Fruit fly (Drosophila melanogaster) whole organism, embryonic: ENCODE results near the gene sals.

ENCODE experiments used
- Awh ChIP-seq: fragments of 200-800 bp; sonication (Bioruptor generic); IDR thresholded peaks from 2 replicates; pipeline ENCODE4, ENCODE4 v1.3.6; 2022; ENCODE audit warnings: missing biosample characterization, missing genetic modification characterization
- Bgb ChIP-seq: fragments of 200-800 bp; sonication (Bioruptor generic); IDR thresholded peaks from 2 replicates; pipeline ENCODE4 v1.3.6; 2022; ENCODE audit warnings: missing biosample characterization, missing genetic modification characterization; ENCODE audit not compliant: partially characterized antibody
- C15 ChIP-seq: fragments of 200-800 bp; sonication (Bioruptor generic); IDR thresholded peaks from 3 replicates; pipeline ENCODE4 v1.3.6; 2022; ENCODE audit warnings: missing biosample characterization, missing genetic modification characterization
- CG10565 ChIP-seq: fragments of 200-800 bp; sonication (Bioruptor generic); optimal IDR thresholded peaks from 3 replicates; lab custom pipeline; 2016; ENCODE audit warnings: missing biosample characterization, mild to moderate bottlenecking, missing genetic modification characterization
- CG11247 ChIP-seq: fragments of 200-800 bp; sonication (Bioruptor generic); IDR thresholded peaks from 2 replicates; pipeline ENCODE4 v1.3.6; 2022; ENCODE audit warnings: missing biosample characterization, missing genetic modification characterization
- CG11696 ChIP-seq: fragments of 200-800 bp; sonication (Bioruptor generic); IDR thresholded peaks from 2 replicates; pipeline ENCODE4 v1.3.6; 2022; ENCODE audit warnings: missing biosample characterization, missing genetic modification characterization
- CG12744 ChIP-seq: fragments of 200-800 bp; sonication (Bioruptor generic); optimal IDR thresholded peaks from 2 replicates; lab custom pipeline; 2016; ENCODE audit warnings: missing biosample characterization, missing genetic modification characterization
- CG12942 ChIP-seq: fragments of 200-800 bp; sonication (Bioruptor generic); optimal IDR thresholded peaks from 3 replicates; lab custom pipeline; 2016; ENCODE audit warnings: missing biosample characterization, missing genetic modification characterization
- CG14050 ChIP-seq: fragments of 200-800 bp; sonication (Bioruptor generic); IDR thresholded peaks from 3 replicates; pipeline ENCODE4 v1.3.6; 2022; ENCODE audit warnings: missing biosample characterization, missing genetic modification characterization
- CG15011 ChIP-seq: fragments of 200-800 bp; sonication (Bioruptor generic); optimal IDR thresholded peaks from 3 replicates; lab custom pipeline; 2018; ENCODE audit warnings: missing biosample characterization, mild to moderate bottlenecking, missing genetic modification characterization
- CG17186 ChIP-seq: fragments of 200-800 bp; sonication (Bioruptor generic); optimal IDR thresholded peaks from 3 replicates; lab custom pipeline; 2017; ENCODE audit warnings: missing biosample characterization, missing genetic modification reagents, missing genetic modification characterization
- CG18619 ChIP-seq: fragments of 200-800 bp; sonication (Bioruptor generic); optimal IDR thresholded peaks from 3 replicates; lab custom pipeline; 2017; ENCODE audit warnings: missing biosample characterization, mild to moderate bottlenecking, missing genetic modification characterization
- CG2712 ChIP-seq: fragments of 200-800 bp; optimal IDR thresholded peaks from 3 replicates; lab custom pipeline; 2019; ENCODE audit warnings: missing biosample characterization, mild to moderate bottlenecking, missing genetic modification characterization, moderate library complexity
- CG3838 ChIP-seq: fragments of 200-800 bp; sonication (Bioruptor generic); optimal IDR thresholded peaks from 3 replicates; lab custom pipeline; 2016; ENCODE audit warnings: missing biosample characterization, missing genetic modification characterization
- CG43689 ChIP-seq: fragments of 200-800 bp; sonication (Bioruptor generic); IDR thresholded peaks from 2 replicates; pipeline ENCODE4 v1.3.6; 2022; ENCODE audit warnings: missing biosample characterization, missing genetic modification characterization
- CG4854 ChIP-seq: fragments of 200-800 bp; sonication (Bioruptor generic); optimal IDR thresholded peaks from 2 replicates; lab custom pipeline; 2016; ENCODE audit warnings: missing biosample characterization, missing genetic modification characterization, inconsistent platforms
- CG6175 ChIP-seq: fragments of 200-800 bp; sonication (Bioruptor generic); IDR thresholded peaks from 3 replicates; pipeline ENCODE4 v1.3.6; 2022; ENCODE audit warnings: missing biosample characterization, missing genetic modification characterization
- CG7745 ChIP-seq: fragments of 200-800 bp; sonication (Bioruptor generic); optimal IDR thresholded peaks from 2 replicates; lab custom pipeline; 2018; ENCODE audit warnings: missing biosample characterization, mild to moderate bottlenecking, missing genetic modification characterization, moderate library complexity
- Camta ChIP-seq: fragments of 200-800 bp; sonication (Bioruptor generic); optimal IDR thresholded peaks from 2 replicates; lab custom pipeline; 2016; ENCODE audit warnings: missing biosample characterization, missing genetic modification characterization
- CrebB ChIP-seq: fragments of 200-800 bp; sonication (Bioruptor generic); optimal IDR thresholded peaks from 3 replicates; lab custom pipeline; 2018; ENCODE audit warnings: missing biosample characterization, mild to moderate bottlenecking, missing genetic modification characterization
- Dip2 ChIP-seq: fragments of 200-800 bp; sonication (Bioruptor generic); IDR thresholded peaks from 2 replicates; pipeline ENCODE4 v1.3.6; 2022; ENCODE audit warnings: missing biosample characterization, missing genetic modification characterization
- Fer2 ChIP-seq: fragments of 200-800 bp; sonication (Bioruptor generic); optimal IDR thresholded peaks from 2 replicates; lab custom pipeline; 2018; ENCODE audit warnings: missing biosample characterization, mild to moderate bottlenecking, missing genetic modification characterization, moderate library complexity
- Gsc ChIP-seq: fragments of 200-800 bp; sonication (Bioruptor generic); IDR thresholded peaks from 2 replicates; pipeline ENCODE4 v1.3.6; 2022; ENCODE audit warnings: missing biosample characterization, missing genetic modification characterization
- HLH4C ChIP-seq: fragments of 200-800 bp; sonication (Bioruptor generic); IDR thresholded peaks from 3 replicates; pipeline ENCODE4 v1.3.6; 2022; ENCODE audit warnings: missing biosample characterization, missing genetic modification characterization; ENCODE audit not compliant: partially characterized antibody
- HLHmδ ChIP-seq: fragments of 200-800 bp; sonication (Bioruptor generic); optimal IDR thresholded peaks from 2 replicates; lab custom pipeline; 2018; ENCODE audit warnings: missing biosample characterization, mild to moderate bottlenecking, missing genetic modification characterization, moderate library complexity
- Hmr ChIP-seq: fragments of 200-800 bp; sonication (Bioruptor generic); optimal IDR thresholded peaks from 3 replicates; lab custom pipeline; 2017; ENCODE audit warnings: mild to moderate bottlenecking, missing biosample characterization, missing genetic modification reagents, missing genetic modification characterization
- MBD-R2 ChIP-seq: fragments of 200-800 bp; sonication (Bioruptor generic); IDR thresholded peaks from 2 replicates; pipeline ENCODE4 v1.3.6; 2022; ENCODE audit warnings: missing biosample characterization, missing genetic modification characterization
- MESR4 ChIP-seq: fragments of 200-800 bp; sonication (Bioruptor generic); optimal IDR thresholded peaks from 2 replicates; lab custom pipeline; 2018; ENCODE audit warnings: missing biosample characterization, mild to moderate bottlenecking, missing genetic modification characterization, moderate library complexity
- Nf-YA ChIP-seq: fragments of 200-800 bp; sonication (Bioruptor generic); IDR thresholded peaks from 2 replicates; pipeline ENCODE4 v1.3.6; 2022; ENCODE audit warnings: missing biosample characterization, missing genetic modification characterization
- Trl ChIP-seq, 3 experiments: fragments of >200 bp in 2 of 3; fragments of 200-800 bp in 1 of 3; sonication (Bioruptor generic) in 1 of 3; optimal IDR thresholded peaks; 2 replicates in 1 of 3; 3 replicates in 2 of 3; lab custom pipeline; 2016 to 2017; ENCODE audit warnings: missing biosample characterization in 1 of 3, missing genetic modification characterization in 1 of 3
- amos ChIP-seq: fragments of 200-800 bp; sonication (Bioruptor generic); IDR thresholded peaks from 2 replicates; pipeline ENCODE4 v1.3.6; 2022; ENCODE audit warnings: missing biosample characterization, missing genetic modification characterization; ENCODE audit not compliant: partially characterized antibody
- cg ChIP-seq: fragments of 200-800 bp; sonication (Bioruptor generic); optimal IDR thresholded peaks from 3 replicates; lab custom pipeline; 2019; ENCODE audit warnings: missing biosample characterization, mild to moderate bottlenecking, missing genetic modification characterization, moderate library complexity
- croc ChIP-seq: fragments of 200-800 bp; sonication (Bioruptor generic); conservative IDR thresholded peaks from 3 replicates; pipeline ENCODE4 v1.3.6; 2022; ENCODE audit warnings: missing biosample characterization, missing genetic modification characterization
- esg ChIP-seq: fragments of 200-800 bp; sonication (Bioruptor generic); conservative IDR thresholded peaks from 2 replicates; pipeline ENCODE4 v1.3.6; 2022; ENCODE audit warnings: missing biosample characterization, missing genetic modification characterization
- gfzf ChIP-seq: fragments of 200-800 bp; sonication (Bioruptor generic); optimal IDR thresholded peaks from 2 replicates; lab custom pipeline; 2016; ENCODE audit warnings: missing biosample characterization, mild to moderate bottlenecking, missing genetic modification characterization, moderate library complexity
- jumu ChIP-seq: fragments of 200-800 bp; sonication (Bioruptor generic); optimal IDR thresholded peaks from 3 replicates; lab custom pipeline; 2016; ENCODE audit warnings: missing biosample characterization, missing genetic modification characterization
- lilli ChIP-seq: fragments of 200-800 bp; sonication (Bioruptor generic); optimal IDR thresholded peaks from 3 replicates; lab custom pipeline; 2016; ENCODE audit warnings: missing biosample characterization, missing genetic modification characterization
- lola ChIP-seq, 3 experiments: fragments of >200 bp in 2 of 3; fragments of 200-800 bp in 1 of 3; sonication (Bioruptor generic) in 1 of 3; optimal IDR thresholded peaks; 2 replicates each; lab custom pipeline; 2017 to 2019; ENCODE audit warnings: missing biosample characterization in 3 of 3, missing genetic modification characterization in 3 of 3, mild to moderate bottlenecking in 1 of 3, moderate library complexity in 1 of 3
- nerfin-1 ChIP-seq: fragments of 200-800 bp; sonication (Bioruptor generic); optimal IDR thresholded peaks from 3 replicates; lab custom pipeline; 2019; ENCODE audit warnings: missing biosample characterization, mild to moderate bottlenecking, missing genetic modification characterization, moderate library complexity
- nom ChIP-seq: fragments of 200-800 bp; sonication (Bioruptor generic); optimal IDR thresholded peaks from 2 replicates; lab custom pipeline; 2017; ENCODE audit warnings: missing biosample characterization, missing genetic modification characterization, mild to moderate bottlenecking, moderate library complexity, missing genetic modification reagents
- oc ChIP-seq: fragments of 200-800 bp; sonication (Bioruptor generic); optimal IDR thresholded peaks from 2 replicates; lab custom pipeline; 2018; ENCODE audit warnings: missing biosample characterization, mild to moderate bottlenecking, missing genetic modification characterization, moderate library complexity
- onecut ChIP-seq: fragments of 200-800 bp; sonication (Bioruptor generic); IDR thresholded peaks from 2 replicates; pipeline ENCODE4 v1.3.6; 2022; ENCODE audit warnings: missing biosample characterization, missing genetic modification characterization
- pzg ChIP-seq: fragments of 200-800 bp; sonication (Bioruptor generic); optimal IDR thresholded peaks from 3 replicates; lab custom pipeline; 2018; ENCODE audit warnings: missing biosample characterization, mild to moderate bottlenecking, missing genetic modification characterization, moderate library complexity
- rib ChIP-seq: fragments of 200-800 bp; sonication (Bioruptor generic); IDR thresholded peaks from 2 replicates; pipeline ENCODE4 v1.3.6; 2022; ENCODE audit warnings: missing biosample characterization, missing genetic modification characterization
- slp2 ChIP-seq: fragments of 200-800 bp; sonication (Bioruptor generic); optimal IDR thresholded peaks from 2 replicates; lab custom pipeline; 2016; ENCODE audit warnings: missing biosample characterization, missing genetic modification characterization
- stwl ChIP-seq: fragments of 200-800 bp; sonication (Bioruptor generic); optimal IDR thresholded peaks from 3 replicates; lab custom pipeline; 2018; ENCODE audit warnings: missing biosample characterization, mild to moderate bottlenecking, missing genetic modification characterization, moderate library complexity
- tap ChIP-seq: fragments of 200-800 bp; optimal IDR thresholded peaks from 3 replicates; lab custom pipeline; 2019; ENCODE audit warnings: missing biosample characterization, mild to moderate bottlenecking, missing genetic modification characterization, moderate library complexity
- unc-4 ChIP-seq: fragments of 200-800 bp; sonication (Bioruptor generic); IDR thresholded peaks from 2 replicates; pipeline ENCODE4 v1.3.6; 2022; ENCODE audit warnings: missing biosample characterization, missing genetic modification characterization; ENCODE audit not compliant: partially characterized antibody
- wek ChIP-seq: fragments of 200-800 bp; sonication (Bioruptor generic); optimal IDR thresholded peaks from 3 replicates; lab custom pipeline; 2018; ENCODE audit warnings: missing biosample characterization, mild to moderate bottlenecking, missing genetic modification characterization, moderate library complexity
- yki ChIP-seq: fragments of >200 bp; optimal IDR thresholded peaks from 3 replicates; lab custom pipeline; 2018

Gene sals

DNA sequence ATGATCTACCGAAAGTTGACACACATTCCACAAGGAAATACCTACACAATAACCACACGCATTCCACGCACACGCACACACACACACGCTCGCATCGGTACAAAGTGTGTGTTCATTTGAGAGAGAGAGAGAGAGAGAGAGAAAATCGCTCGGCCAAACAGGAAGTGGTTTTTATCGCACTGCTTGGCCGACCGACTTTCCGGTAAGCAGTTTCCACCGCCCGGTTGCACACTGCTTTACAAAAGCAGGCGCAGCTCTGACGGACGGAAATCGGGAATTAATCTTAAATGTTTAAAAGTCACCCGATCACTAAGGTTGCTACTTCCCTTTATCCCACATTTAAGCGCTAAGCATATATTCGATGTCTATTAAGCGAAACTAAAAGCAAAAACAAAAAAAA is 58.8 kb downstream of the sals start (continued):
- TF ChIP-seq CG4854 (GFP tag; lab: Kevin White, UChicago) (no peak), rib (GFP tag; lab: Robert Waterston, UW) (no peak), cg (no peak), CG2712 (tag; lab: Kevin White, UChicago) (no peak), MESR4 (GFP tag; lab: Kevin White, UChicago) (no peak), oc (tag; lab: Kevin White, UChicago) (no peak), C15 (GFP tag; lab: Robert Waterston, UW) (0 out of 3 replicates have a peak, but pooled peaks have one; percentile 53), CG3838 (GFP tag; lab: Kevin White, UChicago) (no peak), onecut (GFP tag; lab: Robert Waterston, UW) (peak; percentile 86), nom (GFP tag; lab: Kevin White, UChicago) (no peak), HLHmδ (GFP tag; lab: Kevin White, UChicago) (peak; percentile 98), amos (no peak; the same call in 1 of the 2 replicates), unc-4 (GFP tag; lab: Robert Waterston, UW) (no peak), lilli (no peak), lola (GFP tag; optimal IDR thresholded peaks at IDR 0.05; lab: Kevin White, UChicago) (no peak), CG11247 (GFP tag; lab: Robert Waterston, UW) (no peak), tap (tag; lab: Kevin White, UChicago) (no peak), Bgb (GFP tag; lab: Robert Waterston, UW) (no peak), pzg (GFP tag; lab: Kevin White, UChicago) (no peak), CG17186 (peak; percentile 59), nerfin-1 (no peak), MBD-R2 (no peak), CG12744 (GFP tag; lab: Kevin White, UChicago) (peak; percentile 73), jumu (peak; percentile 15), Hmr (GFP tag; lab: Kevin White, UChicago) (peak; percentile 51), Trl (optimal IDR thresholded peaks at IDR 0.05; lab: Kevin White, UChicago) (peak in 1 of 2 experiments; percentile 8), Trl (GFP tag; optimal IDR thresholded peaks at IDR 0.05; lab: Kevin White, UChicago) (peak; percentile 69), croc (GFP tag; lab: Robert Waterston, UW) (peak; percentile 49; the same call in 1 of the 3 replicates), CG7745 (no peak), Gsc (0 out of 2 replicates have a peak, but pooled peaks have one; percentile 19), CG11696 (GFP tag; lab: Robert Waterston, UW) (no peak), Nf-YA (GFP tag; lab: Robert Waterston, UW) (0 out of 2 replicates have a peak, but pooled peaks have one; percentile 34), CG14050 (no peak), Fer2 (peak; percentile 44), esg (GFP tag; lab: Robert Waterston, UW) (no peak; the same call in 1 of the 2 replicates), CrebB (peak; percentile 40), CG18619 (GFP tag; lab: Kevin White, UChicago) (peak; percentile 73), CG43689 (peak; percentile 52; the same call in 1 of the 2 replicates), CG15011 (GFP tag; lab: Kevin White, UChicago) (peak; percentile 42), slp2 (GFP tag; lab: Kevin White, UChicago) (peak; percentile 64), wek (GFP tag; lab: Kevin White, UChicago) (peak; percentile 84), HLH4C (no peak), stwl (peak; percentile 93), Dip2 (GFP tag; lab: Robert Waterston, UW) (no peak), Awh (no peak; the same call in none of the 2 replicates), gfzf (no peak), yki (lab: Kevin White, UChicago) (no peak), Camta (GFP tag; lab: Kevin White, UChicago) (peak; percentile 59), CG6175 (GFP tag; lab: Robert Waterston, UW) (no peak), CG10565 (GFP tag; lab: Kevin White, UChicago) (peak; percentile 2), CG12942 (peak; percentile 21)
